Worm (Caenorhabditis elegans): Measurements from ENCODE around the gene F58F12.2.

Gene F58F12.2

ce11 chrII:6351887-6352286, 36.0 kb downstream of the F58F12.2 start, which contains the start of gene C32D5.10 (continued):
- TF ChIP-seq cebp-1 (GFP tag; IDR thresholded peaks at IDR 0.05) (no peak), cebp-1 (tag; optimal IDR thresholded peaks at IDR 0.05) (no peak)

DNA sequence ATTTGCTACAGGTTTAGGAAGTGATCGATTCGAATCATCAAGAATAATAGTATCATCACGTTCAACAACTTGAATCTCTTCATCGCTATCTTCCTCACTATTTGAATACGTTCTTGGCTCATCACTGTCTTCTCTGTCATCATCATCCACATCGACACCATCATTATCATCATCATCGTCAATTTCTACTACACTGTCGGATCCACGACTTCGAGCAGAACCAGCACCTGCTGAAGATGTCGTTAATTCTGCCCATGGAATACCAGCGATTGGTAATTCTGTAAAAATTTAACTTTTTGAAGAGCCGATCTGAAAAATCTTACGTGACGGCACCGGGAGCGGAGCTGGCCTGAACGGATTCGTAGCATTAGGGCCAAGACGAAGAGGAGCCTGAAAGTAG, 37.9 kb downstream of the F58F12.2 start:
- no peak for TF ChIP-seq nfya-2 (GFP tag; IDR thresholded peaks at IDR 0.05)
- TF ChIP-seq ceh-27 (GFP tag; optimal IDR thresholded peaks at IDR 0.05), result no peak
- no peak for TF ChIP-seq unc-62 (GFP tag; optimal IDR thresholded peaks at IDR 0.05)
- no peak for TF ChIP-seq egrh-3 (GFP tag; IDR thresholded peaks at IDR 0.05)
- no peak for TF ChIP-seq bed-1 (GFP tag; IDR thresholded peaks at IDR 0.05)
- TF ChIP-seq F23B12.7 (tag; optimal IDR thresholded peaks at IDR 0.05; ENCODE audit: insufficient read depth), result no peak
- no peak for TF ChIP-seq lin-40 (tag; optimal IDR thresholded peaks at IDR 0.05)
- TF ChIP-seq B0019.2 (GFP tag; conservative IDR thresholded peaks at IDR 0.05), result no peak
- TF ChIP-seq snpc-4 (GFP tag; optimal IDR thresholded peaks at IDR 0.05), result no peak
- no peak for TF ChIP-seq snpc-4 (tag; optimal IDR thresholded peaks at IDR 0.05)
- TF ChIP-seq nhr-27 (tag; optimal IDR thresholded peaks at IDR 0.05), result no peak
- no peak for TF ChIP-seq nhr-120 (GFP tag; IDR thresholded peaks at IDR 0.05)
- no peak for TF ChIP-seq mxl-1 (tag; optimal IDR thresholded peaks at IDR 0.05)
- no peak for TF ChIP-seq tlf-1 (GFP tag; optimal IDR thresholded peaks at IDR 0.05)
- no peak for TF ChIP-seq lsy-27 (tag; optimal IDR thresholded peaks at IDR 0.05; ENCODE audit: borderline replicate concordance, insufficient read depth)
- no peak for TF ChIP-seq ztf-6 (GFP tag; IDR thresholded peaks at IDR 0.05)

DNA sequence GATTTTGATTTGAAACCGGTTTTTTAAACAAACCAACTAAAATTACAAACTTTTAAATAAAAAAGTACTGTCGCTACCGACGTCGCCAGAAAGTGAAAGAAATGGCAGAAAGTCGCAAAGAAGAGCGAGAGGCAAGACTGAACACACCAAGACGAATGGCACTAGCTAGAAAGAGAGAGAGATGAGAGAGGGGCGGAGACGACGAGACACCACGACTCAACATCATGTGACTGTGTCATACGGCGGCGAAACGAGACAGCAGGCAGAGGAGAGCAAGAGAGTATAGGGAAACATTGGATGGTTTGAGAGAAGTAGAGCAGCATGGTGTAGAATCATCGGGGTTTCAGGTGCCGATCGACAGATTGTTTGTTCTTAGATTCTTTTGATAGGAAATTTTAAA, 39.5 kb downstream of the F58F12.2 start:
- peak; percentile 64 for TF ChIP-seq tlf-1 (GFP tag; optimal IDR thresholded peaks at IDR 0.05)
- TF ChIP-seq die-1 (tag; optimal IDR thresholded peaks at IDR 0.05), result peak; percentile 35
- TF ChIP-seq F52B5.7 (tag; optimal IDR thresholded peaks at IDR 0.05), result no peak
- TF ChIP-seq ceh-58 (GFP tag; IDR thresholded peaks at IDR 0.05), result no peak
- no peak for TF ChIP-seq Y56A3A.18 (GFP tag; IDR thresholded peaks at IDR 0.05)
- TF ChIP-seq snpc-1.1 (tag; optimal IDR thresholded peaks at IDR 0.05; ENCODE audit: insufficient read depth), result peak; percentile 16
- TF ChIP-seq F49E8.2 (tag; optimal IDR thresholded peaks at IDR 0.05; ENCODE audit: insufficient read depth), result no peak
- peak; percentile 72; the same call in 1 of the 2 replicates for TF ChIP-seq lin-26 (GFP tag; IDR thresholded peaks at IDR 0.05)
- peak; percentile 82 for TF ChIP-seq attf-5 (GFP tag; optimal IDR thresholded peaks at IDR 0.05)
- peak; percentile 53; the same call in 1 of the 2 replicates for TF ChIP-seq egrh-3 (GFP tag; IDR thresholded peaks at IDR 0.05)
- TF ChIP-seq F55B11.4 (tag; optimal IDR thresholded peaks at IDR 0.05; ENCODE audit: borderline replicate concordance, insufficient read depth), result no peak
- TF ChIP-seq ccch-3 (GFP tag; optimal IDR thresholded peaks at IDR 0.05), result no peak
- TF ChIP-seq sea-2 (GFP tag; IDR thresholded peaks at IDR 0.05), result no peak
- TF ChIP-seq Y53G8AR.9 (GFP tag; conservative IDR thresholded peaks at IDR 0.05), result peak; percentile 78
- TF ChIP-seq chd-7 (tag; optimal IDR thresholded peaks at IDR 0.05), result peak; percentile 64
- 0 out of 2 replicates have a peak, but pooled peaks have one; percentile 67 for TF ChIP-seq madf-3 (GFP tag; IDR thresholded peaks at IDR 0.05)
- peak; percentile 88 for TF ChIP-seq unc-62 (GFP tag; optimal IDR thresholded peaks at IDR 0.05)
- TF ChIP-seq mcd-1 (GFP tag; IDR thresholded peaks at IDR 0.05), result peak; percentile 85
- TF ChIP-seq efl-1 (GFP tag; optimal IDR thresholded peaks at IDR 0.05), result no peak
- no peak for TF ChIP-seq ztf-25 (GFP tag; IDR thresholded peaks at IDR 0.05)
- TF ChIP-seq lin-54 (GFP tag; optimal IDR thresholded peaks at IDR 0.05), result peak; percentile 72
- TF ChIP-seq B0019.2 (GFP tag; conservative IDR thresholded peaks at IDR 0.05), result no peak
- no peak for TF ChIP-seq snpc-4 (GFP tag; optimal IDR thresholded peaks at IDR 0.05)
- TF ChIP-seq snpc-4 (tag; optimal IDR thresholded peaks at IDR 0.05), result peak in 3 of 4 experiments; percentile 4 to 56 (median 53)
- no peak for TF ChIP-seq ztf-22 (GFP tag; optimal IDR thresholded peaks at IDR 0.05)
- no peak for TF ChIP-seq xnd-1 (tag; optimal IDR thresholded peaks at IDR 0.05)
- no peak for TF ChIP-seq nfya-2 (GFP tag; IDR thresholded peaks at IDR 0.05)
- peak; percentile 52 for TF ChIP-seq repo-1 (tag; optimal IDR thresholded peaks at IDR 0.05)
- TF ChIP-seq nfyb-1 (GFP tag; IDR thresholded peaks at IDR 0.05), result peak; percentile 57; the same call in 1 of the 2 replicates
- TF ChIP-seq ceh-100 (GFP tag; IDR thresholded peaks at IDR 0.05), result no peak; the same call in 1 of the 2 replicates
- peak; percentile 80 for TF ChIP-seq hmg-1.2 (GFP tag; IDR thresholded peaks at IDR 0.05)
- no peak for TF ChIP-seq tbx-9 (tag; optimal IDR thresholded peaks at IDR 0.05; ENCODE audit: borderline replicate concordance)
- TF ChIP-seq gei-17 (GFP tag; optimal IDR thresholded peaks at IDR 0.05), result peak; percentile 56

Measured in whole organism, young adult.